Worm (Caenorhabditis elegans) whole organism, L3 larva: ENCODE measurements around the gene srh-35.

ENCODE experiments used
- ZK546.5 ChIP-seq: sonication (generic microtip); optimal IDR thresholded peaks from 2 replicates; lab custom pipeline; 2017; ENCODE audit warnings: missing biosample characterization, missing genetic modification characterization
- aly-2 ChIP-seq: fragments of 150-350 bp; optimal IDR thresholded peaks from 2 replicates; lab custom pipeline; 2014; ENCODE audit warnings: missing biosample characterization, missing genetic modification characterization
- ama-1 ChIP-seq: fragments of 150-350 bp; optimal IDR thresholded peaks from 2 replicates; lab custom pipeline; 2018
- ceh-16 ChIP-seq: sonication (generic microtip); optimal IDR thresholded peaks from 2 replicates; lab custom pipeline; 2017; ENCODE audit warnings: missing biosample characterization, missing genetic modification characterization
- ceh-28 ChIP-seq: fragments of 150-350 bp; optimal IDR thresholded peaks from 2 replicates; lab custom pipeline; 2014; ENCODE audit warnings: missing biosample characterization, missing genetic modification reagents, missing genetic modification characterization
- ceh-9 ChIP-seq: sonication (generic microtip); optimal IDR thresholded peaks from 2 replicates; lab custom pipeline; 2018; ENCODE audit warnings: missing biosample characterization, missing genetic modification characterization
- daf-12 ChIP-seq: fragments of 150-350 bp; optimal IDR thresholded peaks from 2 replicates; lab custom pipeline; 2014; ENCODE audit warnings: missing biosample characterization, missing genetic modification reagents, missing genetic modification characterization
- egl-27 ChIP-seq: sonication (generic microtip); optimal IDR thresholded peaks from 4 replicates; lab custom pipeline; 2017; ENCODE audit warnings: missing biosample characterization, missing genetic modification reagents, missing genetic modification characterization
- elt-1 ChIP-seq: fragments of 150-350 bp; optimal IDR thresholded peaks from 2 replicates; lab custom pipeline; 2014; ENCODE audit warnings: missing biosample characterization, missing genetic modification characterization
- elt-2 ChIP-seq: sonication (generic microtip); optimal IDR thresholded peaks from 2 replicates; lab custom pipeline; 2016; ENCODE audit warnings: missing genetic modification reagents, mild to moderate bottlenecking, missing genetic modification characterization, missing compliant biosample characterization
- elt-3 ChIP-seq, 3 experiments: fragments of 150-350 bp in 1 of 3; sonication (generic microtip) in 2 of 3; optimal IDR thresholded peaks; 2 replicates in 2 of 3; 4 replicates in 1 of 3; lab custom pipeline; 2014 to 2017; ENCODE audit warnings: missing biosample characterization in 3 of 3, missing genetic modification characterization in 3 of 3
- eor-1 ChIP-seq, 2 experiments: fragments of 150-350 bp; optimal IDR thresholded peaks; 2 replicates each; lab custom pipeline; 2014 to 2018; ENCODE audit warnings: missing biosample characterization in 2 of 2, missing genetic modification characterization in 2 of 2
- fkh-10 ChIP-seq: sonication (generic microtip); optimal IDR thresholded peaks from 2 replicates; lab custom pipeline; 2017; ENCODE audit warnings: missing biosample characterization, missing genetic modification reagents, missing genetic modification characterization
- hmg-11 ChIP-seq: sonication (generic microtip); optimal IDR thresholded peaks from 2 replicates; lab custom pipeline; 2016; ENCODE audit warnings: missing genetic modification characterization, missing compliant biosample characterization
- jun-1 ChIP-seq: fragments of 150-350 bp; optimal IDR thresholded peaks from 2 replicates; lab custom pipeline; 2014; ENCODE audit warnings: missing biosample characterization, missing genetic modification reagents, missing genetic modification characterization
- lin-15B ChIP-seq: fragments of 150-350 bp; optimal IDR thresholded peaks from 2 replicates; lab custom pipeline; 2014; ENCODE audit warnings: missing biosample characterization, missing genetic modification characterization
- lin-39 ChIP-seq: fragments of 150-350 bp; optimal IDR thresholded peaks from 2 replicates; lab custom pipeline; 2018; ENCODE audit warnings: missing biosample characterization, missing genetic modification reagents, missing genetic modification characterization
- lsy-12 ChIP-seq: sonication (generic microtip); optimal IDR thresholded peaks from 2 replicates; lab custom pipeline; 2016; ENCODE audit warnings: mild to moderate bottlenecking, missing genetic modification characterization, missing compliant biosample characterization
- mdl-1 ChIP-seq: fragments of 150-350 bp; optimal IDR thresholded peaks from 2 replicates; lab custom pipeline; 2014; ENCODE audit warnings: missing biosample characterization, missing genetic modification characterization
- mml-1 ChIP-seq: fragments of 150-350 bp; sonication (generic microtip); optimal IDR thresholded peaks from 3 replicates; lab custom pipeline; 2014; ENCODE audit warnings: missing biosample characterization, missing genetic modification characterization
- nfya-1 ChIP-seq: sonication (generic microtip); optimal IDR thresholded peaks from 2 replicates; lab custom pipeline; 2017; ENCODE audit warnings: missing genetic modification characterization, mild to moderate bottlenecking, missing compliant biosample characterization, antibody characterized with exemption, moderate library complexity; ENCODE audit not compliant: insufficient read depth
- nhr-11 ChIP-seq: fragments of 150-350 bp; optimal IDR thresholded peaks from 2 replicates; lab custom pipeline; 2014; ENCODE audit warnings: missing biosample characterization, missing genetic modification characterization
- nhr-23 ChIP-seq: fragments of 150-350 bp; optimal IDR thresholded peaks from 2 replicates; lab custom pipeline; 2014; ENCODE audit warnings: missing biosample characterization, missing genetic modification reagents, missing genetic modification characterization
- nhr-237 ChIP-seq: fragments of 150-350 bp; optimal IDR thresholded peaks from 2 replicates; lab custom pipeline; 2014; ENCODE audit warnings: missing biosample characterization, missing genetic modification characterization
- nhr-25 ChIP-seq: sonication (generic microtip); optimal IDR thresholded peaks from 2 replicates; lab custom pipeline; 2017; ENCODE audit warnings: missing biosample characterization, missing genetic modification characterization
- nhr-28 ChIP-seq: fragments of 150-350 bp; optimal IDR thresholded peaks from 2 replicates; lab custom pipeline; 2014; ENCODE audit warnings: missing biosample characterization, missing genetic modification characterization
- nhr-43 ChIP-seq: sonication (generic microtip); optimal IDR thresholded peaks from 2 replicates; lab custom pipeline; 2016; ENCODE audit warnings: mild to moderate bottlenecking, missing genetic modification characterization, missing compliant biosample characterization; ENCODE audit not compliant: poor library complexity, severe bottlenecking
- nhr-67 ChIP-seq: fragments of 150-350 bp; optimal IDR thresholded peaks from 2 replicates; lab custom pipeline; 2014; ENCODE audit warnings: missing biosample characterization, missing genetic modification characterization
- nhr-76 ChIP-seq: fragments of 150-350 bp; sonication (generic microtip); optimal IDR thresholded peaks from 5 replicates; lab custom pipeline; 2014; ENCODE audit warnings: missing biosample characterization, missing genetic modification characterization
- nhr-77 ChIP-seq: fragments of 150-350 bp; optimal IDR thresholded peaks from 2 replicates; lab custom pipeline; 2014; ENCODE audit warnings: missing biosample characterization, missing genetic modification characterization
- pha-4 ChIP-seq: fragments of 150-350 bp; optimal IDR thresholded peaks from 2 replicates; lab custom pipeline; 2014; ENCODE audit warnings: missing biosample characterization, missing genetic modification reagents, missing genetic modification characterization
- pqm-1 ChIP-seq: fragments of 150-350 bp; optimal IDR thresholded peaks from 2 replicates; lab custom pipeline; 2017; ENCODE audit warnings: missing biosample characterization, missing genetic modification characterization, inconsistent platforms
- skn-1 ChIP-seq: fragments of 150-350 bp; optimal IDR thresholded peaks from 2 replicates; lab custom pipeline; 2014; ENCODE audit warnings: missing biosample characterization, missing genetic modification characterization
- snpc-4 ChIP-seq: fragments of 150-350 bp; optimal IDR thresholded peaks from 2 replicates; lab custom pipeline; 2014; ENCODE audit warnings: missing biosample characterization, missing genetic modification characterization
- unc-39 ChIP-seq: sonication (generic microtip); optimal IDR thresholded peaks from 4 replicates; lab custom pipeline; 2017; ENCODE audit warnings: missing biosample characterization, missing genetic modification characterization
- unc-62 ChIP-seq: fragments of 150-350 bp; sonication (generic microtip); optimal IDR thresholded peaks from 4 replicates; lab custom pipeline; 2014; ENCODE audit warnings: missing biosample characterization, missing genetic modification reagents, missing genetic modification characterization
- ztf-11 ChIP-seq: fragments of 150-350 bp; optimal IDR thresholded peaks from 2 replicates; lab custom pipeline; 2014; ENCODE audit warnings: missing biosample characterization, missing genetic modification characterization

Gene srh-35

DNA sequence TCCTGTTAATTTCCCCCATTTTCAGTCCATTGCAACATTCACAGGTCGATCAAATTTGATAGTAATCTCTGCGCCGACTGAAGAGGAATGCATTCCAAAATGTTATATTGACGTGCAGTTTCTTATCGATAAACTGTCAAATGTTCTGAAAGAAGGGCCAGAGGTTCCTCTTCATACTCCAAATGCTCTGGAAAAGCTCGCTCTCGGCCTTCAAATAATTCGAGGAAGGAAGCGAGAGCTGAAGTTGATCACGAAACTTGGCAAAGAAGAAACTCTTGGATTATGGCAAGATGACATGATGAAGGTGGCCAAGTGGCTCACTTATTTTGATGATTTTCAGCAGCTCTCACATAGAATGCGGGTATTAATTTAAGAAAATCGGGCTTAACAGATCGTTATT lies 30.0 kb upstream of the srh-35 start:
- TF ChIP-seq lin-39 (no peak), skn-1 (tag; lab: Kevin White, UChicago) (no peak), jun-1 (no peak)

DNA sequence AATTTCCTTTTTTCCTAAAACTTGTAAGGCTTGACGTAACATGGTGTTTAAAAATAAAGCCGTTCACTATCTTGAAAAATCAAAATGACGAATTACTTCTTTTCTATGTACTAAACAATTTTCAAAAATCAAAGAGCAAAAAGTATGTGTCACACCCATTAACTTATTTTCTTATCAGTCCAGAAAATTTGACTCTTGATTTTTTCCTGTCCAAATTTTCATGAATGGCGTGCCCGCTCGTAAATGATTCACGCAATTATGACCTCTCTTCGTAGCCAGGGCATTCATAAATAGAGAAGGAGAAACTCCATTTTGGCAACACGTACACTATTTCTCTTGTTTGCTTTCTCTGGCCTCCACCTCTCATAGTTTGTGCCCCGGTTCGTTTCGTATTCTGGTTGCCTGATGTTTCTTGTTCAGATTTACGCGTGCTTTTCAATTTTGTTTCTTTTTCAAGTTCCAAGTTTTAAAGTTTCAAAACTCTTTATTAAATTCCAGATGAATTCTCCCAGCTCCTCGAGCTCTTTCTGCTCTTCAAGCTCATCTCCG lies 28.7 kb upstream of the srh-35 start, which contains the start of gene nhr-55:
TSS of gene nhr-55 (plus strand) at position 499 of the 549 bp plus-strand sequence.
- peak; percentile 56 for TF ChIP-seq jun-1
- TF ChIP-seq nhr-67 (tag; lab: Kevin White, UChicago), result no peak
- no peak for TF ChIP-seq ceh-16 (tag; lab: Kevin White, UChicago)
- no peak for TF ChIP-seq mdl-1 (tag; lab: Kevin White, UChicago)
- TF ChIP-seq skn-1 (tag; lab: Kevin White, UChicago), result no peak
- no peak for TF ChIP-seq mml-1 (tag; lab: Kevin White, UChicago)
- peak; percentile 82 for TF ChIP-seq elt-2 (tag; lab: Kevin White, UChicago)
- no peak for TF ChIP-seq eor-1 (tag; optimal IDR thresholded peaks at IDR 0.05; lab: Kevin White, UChicago)
- no peak for TF ChIP-seq nhr-43
- TF ChIP-seq ZK546.5 (tag; lab: Kevin White, UChicago), result no peak
- TF ChIP-seq pqm-1 (tag; lab: Kevin White, UChicago), result peak; percentile 90
- TF ChIP-seq daf-12 (tag; lab: Kevin White, UChicago), result no peak
- peak; percentile 70 for TF ChIP-seq pha-4

ce11 chrV:474516-474915 lies 25.5 kb upstream of the srh-35 start, which contains the start of gene nhr-99:
Gene nhr-99 (plus strand): TSS chrV:474778.
- no peak for TF ChIP-seq nfya-1 (tag; lab: Kevin White, UChicago)
- TF ChIP-seq skn-1 (tag; lab: Kevin White, UChicago), result no peak
- no peak for TF ChIP-seq egl-27 (tag; lab: Kevin White, UChicago)
- TF ChIP-seq ceh-28 (tag; lab: Kevin White, UChicago), result no peak
- no peak for TF ChIP-seq hmg-11 (tag; lab: Kevin White, UChicago)
- no peak for TF ChIP-seq unc-62 (GFP tag; lab: Kevin White, UChicago)
- no peak for TF ChIP-seq mdl-1 (tag; lab: Kevin White, UChicago)
- TF ChIP-seq elt-2 (tag; lab: Kevin White, UChicago), result peak; percentile 73
- TF ChIP-seq ama-1 (lab: Kevin White, UChicago), result no peak
- TF ChIP-seq lsy-12 (tag; lab: Kevin White, UChicago), result no peak
- TF ChIP-seq fkh-10, result no peak
- TF ChIP-seq nhr-23 (tag; lab: Kevin White, UChicago), result no peak
- no peak for TF ChIP-seq unc-39 (tag; lab: Kevin White, UChicago)
- TF ChIP-seq jun-1, result peak; percentile 62
- TF ChIP-seq ztf-11 (tag; lab: Kevin White, UChicago), result no peak
- TF ChIP-seq snpc-4 (tag; lab: Kevin White, UChicago), result no peak
- TF ChIP-seq pha-4, result peak; percentile 38
- peak; percentile 85 for TF ChIP-seq pqm-1 (tag; lab: Kevin White, UChicago)
- TF ChIP-seq nhr-237 (tag; lab: Kevin White, UChicago), result no peak
- no peak for TF ChIP-seq elt-3 (tag; optimal IDR thresholded peaks at IDR 0.05; lab: Kevin White, UChicago)

- TF ChIP-seq nhr-11 (tag; lab: Kevin White, UChicago), result no peak
- TF ChIP-seq lin-15B (tag; lab: Kevin White, UChicago), result no peak
- no peak for TF ChIP-seq aly-2 (tag; lab: Kevin White, UChicago)
- TF ChIP-seq nhr-23 (tag; lab: Kevin White, UChicago), result no peak
- no peak for TF ChIP-seq elt-2 (tag; lab: Kevin White, UChicago)
- no peak for TF ChIP-seq jun-1
- no peak for TF ChIP-seq fkh-10
- no peak for TF ChIP-seq nhr-77
- no peak for TF ChIP-seq ceh-9
- no peak for TF ChIP-seq nhr-67 (tag; lab: Kevin White, UChicago)
- no peak for TF ChIP-seq ztf-11 (tag; lab: Kevin White, UChicago)
- no peak for TF ChIP-seq nhr-25
- no peak for TF ChIP-seq elt-1
- TF ChIP-seq lsy-12 (tag; lab: Kevin White, UChicago), result no peak
- TF ChIP-seq elt-3 (tag; optimal IDR thresholded peaks at IDR 0.05; lab: Kevin White, UChicago), result no peak
- no peak for TF ChIP-seq pqm-1 (tag; lab: Kevin White, UChicago)
- no peak for TF ChIP-seq eor-1 (tag; optimal IDR thresholded peaks at IDR 0.05; lab: Kevin White, UChicago)
- no peak for TF ChIP-seq nhr-28 (tag; lab: Kevin White, UChicago)
- TF ChIP-seq nhr-237 (tag; lab: Kevin White, UChicago), result no peak
- TF ChIP-seq nhr-76 (tag; lab: Kevin White, UChicago), result no peak
- TF ChIP-seq, all 47 proteins: peak for 0
Observed at ce11 chrV:472589-472988, 23.6 kb upstream of the srh-35 start, which contains the start of gene srt-31. Gene srt-31 (plus strand): TSS chrV:472889.
